Fruit fly (Drosophila melanogaster) whole organism, embryonic: Measurements from ENCODE around the gene Cap-D2.

Experiments used
- Aef1 ChIP-seq: fragments of 200-800 bp; sonication (Bioruptor generic); IDR thresholded peaks from 3 replicates; pipeline ENCODE4 v1.3.6; 2022; ENCODE audit warnings: missing biosample characterization, missing genetic modification characterization
- CG10147 ChIP-seq: fragments of 200-800 bp; sonication (Bioruptor generic); optimal IDR thresholded peaks from 2 replicates; lab custom pipeline; 2019; ENCODE audit warnings: missing biosample characterization, mild to moderate bottlenecking, missing genetic modification characterization, moderate library complexity
- CG10654 ChIP-seq: fragments of 200-800 bp; sonication (Bioruptor generic); optimal IDR thresholded peaks from 2 replicates; lab custom pipeline; 2016; ENCODE audit warnings: missing biosample characterization, missing genetic modification characterization
- CG11456 ChIP-seq: fragments of 200-800 bp; sonication (Bioruptor generic); IDR thresholded peaks from 3 replicates; pipeline ENCODE4 v1.3.6; 2022; ENCODE audit warnings: missing biosample characterization, missing genetic modification characterization
- CG11696 ChIP-seq: fragments of 200-800 bp; sonication (Bioruptor generic); IDR thresholded peaks from 2 replicates; pipeline ENCODE4 v1.3.6; 2022; ENCODE audit warnings: missing biosample characterization, missing genetic modification characterization
- CG12219 ChIP-seq: fragments of 200-800 bp; sonication (Bioruptor generic); optimal IDR thresholded peaks from 3 replicates; lab custom pipeline; 2018; ENCODE audit warnings: missing biosample characterization, mild to moderate bottlenecking, missing genetic modification characterization
- CG13123 ChIP-seq: fragments of 200-800 bp; sonication (Bioruptor generic); optimal IDR thresholded peaks from 2 replicates; lab custom pipeline; 2016; ENCODE audit warnings: missing biosample characterization, missing genetic modification characterization
- CG14710 ChIP-seq: fragments of 200-800 bp; sonication (Bioruptor generic); optimal IDR thresholded peaks from 3 replicates; lab custom pipeline; 2019; ENCODE audit warnings: missing biosample characterization, mild to moderate bottlenecking, missing genetic modification characterization, moderate library complexity
- CG16815 ChIP-seq: fragments of 200-800 bp; sonication (Bioruptor generic); optimal IDR thresholded peaks from 3 replicates; lab custom pipeline; 2017; ENCODE audit warnings: missing biosample characterization, mild to moderate bottlenecking, missing genetic modification characterization
- CG17186 ChIP-seq: fragments of 200-800 bp; sonication (Bioruptor generic); optimal IDR thresholded peaks from 3 replicates; lab custom pipeline; 2017; ENCODE audit warnings: missing biosample characterization, missing genetic modification reagents, missing genetic modification characterization
- CG17829 ChIP-seq: fragments of 200-800 bp; optimal IDR thresholded peaks from 2 replicates; lab custom pipeline; 2019; ENCODE audit warnings: missing biosample characterization, mild to moderate bottlenecking, missing genetic modification characterization, moderate library complexity
- CG1832 ChIP-seq: fragments of 200-800 bp; sonication (Bioruptor generic); optimal IDR thresholded peaks from 2 replicates; lab custom pipeline; 2017; ENCODE audit warnings: missing biosample characterization, mild to moderate bottlenecking, missing genetic modification characterization, inconsistent platforms
- CG30403 ChIP-seq: fragments of 200-800 bp; sonication (Bioruptor generic); optimal IDR thresholded peaks from 3 replicates; lab custom pipeline; 2016; ENCODE audit warnings: missing biosample characterization, missing genetic modification characterization
- CG31388 ChIP-seq: fragments of 200-800 bp; sonication (Bioruptor generic); optimal IDR thresholded peaks from 2 replicates; lab custom pipeline; 2016; ENCODE audit warnings: missing biosample characterization, missing genetic modification characterization
- CG32532 ChIP-seq: fragments of 200-800 bp; sonication (Bioruptor generic); IDR thresholded peaks from 2 replicates; pipeline ENCODE4 v1.3.6; 2022; ENCODE audit warnings: missing biosample characterization, missing genetic modification characterization
- CG33557 ChIP-seq: fragments of 200-800 bp; sonication (Bioruptor generic); optimal IDR thresholded peaks from 2 replicates; lab custom pipeline; 2019; ENCODE audit warnings: missing biosample characterization, mild to moderate bottlenecking, missing genetic modification characterization, moderate library complexity
- CG4404 ChIP-seq: fragments of 200-800 bp; sonication (Bioruptor generic); IDR thresholded peaks from 2 replicates; pipeline ENCODE4 v1.3.6; 2022; ENCODE audit warnings: missing biosample characterization, missing genetic modification characterization
- CG4424 ChIP-seq: fragments of 200-800 bp; sonication (Bioruptor generic); optimal IDR thresholded peaks from 3 replicates; lab custom pipeline; 2016; ENCODE audit warnings: missing biosample characterization, missing genetic modification characterization
- CG6254 ChIP-seq: fragments of 200-800 bp; sonication (Bioruptor generic); optimal IDR thresholded peaks from 3 replicates; lab custom pipeline; 2017; ENCODE audit warnings: mild to moderate bottlenecking, missing biosample characterization, missing genetic modification reagents, missing genetic modification characterization
- CG7963 ChIP-seq: fragments of 200-800 bp; sonication (Bioruptor generic); IDR thresholded peaks from 3 replicates; pipeline ENCODE4 v1.3.6; 2022; ENCODE audit warnings: missing biosample characterization, missing genetic modification characterization; ENCODE audit not compliant: partially characterized antibody
- Deaf1 ChIP-seq: fragments of 200-800 bp; optimal IDR thresholded peaks from 3 replicates; lab custom pipeline; 2019; ENCODE audit warnings: missing biosample characterization, mild to moderate bottlenecking, missing genetic modification characterization, moderate library complexity
- Dip2 ChIP-seq: fragments of 200-800 bp; sonication (Bioruptor generic); IDR thresholded peaks from 2 replicates; pipeline ENCODE4 v1.3.6; 2022; ENCODE audit warnings: missing biosample characterization, missing genetic modification characterization
- Dll ChIP-seq: fragments of 200-800 bp; sonication (Bioruptor generic); IDR thresholded peaks from 4 replicates; pipeline ENCODE4 v1.3.6; 2022; ENCODE audit warnings: missing biosample characterization, missing genetic modification characterization; ENCODE audit not compliant: partially characterized antibody
- Doc2 ChIP-seq: fragments of 200-800 bp; sonication (Bioruptor generic); IDR thresholded peaks from 2 replicates; pipeline ENCODE4 v1.3.6; 2022; ENCODE audit warnings: missing biosample characterization, missing genetic modification characterization
- E2f2 ChIP-seq: fragments of 200-800 bp; sonication (Bioruptor generic); IDR thresholded peaks from 2 replicates; pipeline ENCODE4 v1.3.6; 2022; ENCODE audit warnings: missing biosample characterization, missing genetic modification characterization
- Fer1 ChIP-seq: fragments of 200-800 bp; sonication (Bioruptor generic); optimal IDR thresholded peaks from 2 replicates; lab custom pipeline; 2017; ENCODE audit warnings: missing biosample characterization, mild to moderate bottlenecking, missing genetic modification characterization
- Hey ChIP-seq: fragments of 200-800 bp; sonication (Bioruptor generic); optimal IDR thresholded peaks from 3 replicates; lab custom pipeline; 2018; ENCODE audit warnings: missing biosample characterization, mild to moderate bottlenecking, missing genetic modification characterization
- Hsf ChIP-seq: fragments of 200-800 bp; sonication (Bioruptor generic); optimal IDR thresholded peaks from 3 replicates; lab custom pipeline; 2016; ENCODE audit warnings: missing biosample characterization, missing genetic modification characterization
- Jarid2 ChIP-seq: fragments of 200-800 bp; sonication (Bioruptor generic); optimal IDR thresholded peaks from 3 replicates; lab custom pipeline; 2017; ENCODE audit warnings: mild to moderate bottlenecking, missing biosample characterization, missing genetic modification reagents, missing genetic modification characterization
- Kr ChIP-seq: fragments of 200-800 bp; sonication (Bioruptor generic); optimal IDR thresholded peaks from 2 replicates; lab custom pipeline; 2017; ENCODE audit warnings: missing biosample characterization, mild to moderate bottlenecking, missing genetic modification characterization
- NFAT ChIP-seq: fragments of 200-800 bp; sonication (Bioruptor generic); IDR thresholded peaks from 2 replicates; pipeline ENCODE4 v1.3.6; 2022; ENCODE audit warnings: missing biosample characterization, missing genetic modification characterization
- Oli ChIP-seq: fragments of 200-800 bp; sonication (Bioruptor generic); optimal IDR thresholded peaks from 2 replicates; lab custom pipeline; 2018; ENCODE audit warnings: missing biosample characterization, mild to moderate bottlenecking, missing genetic modification characterization, moderate library complexity
- Side ChIP-seq: fragments of 200-800 bp; sonication (Bioruptor generic); optimal IDR thresholded peaks from 2 replicates; lab custom pipeline; 2016; ENCODE audit warnings: missing biosample characterization, missing genetic modification characterization
- TFAM ChIP-seq: fragments of 200-800 bp; sonication (Bioruptor generic); optimal IDR thresholded peaks from 2 replicates; lab custom pipeline; 2017; ENCODE audit warnings: missing biosample characterization, missing genetic modification characterization, inconsistent platforms
- YL-1 ChIP-seq: fragments of 200-800 bp; sonication (Bioruptor generic); optimal IDR thresholded peaks from 3 replicates; lab custom pipeline; 2017; ENCODE audit warnings: missing biosample characterization, mild to moderate bottlenecking, missing genetic modification characterization
- amos ChIP-seq: fragments of 200-800 bp; sonication (Bioruptor generic); IDR thresholded peaks from 2 replicates; pipeline ENCODE4 v1.3.6; 2022; ENCODE audit warnings: missing biosample characterization, missing genetic modification characterization; ENCODE audit not compliant: partially characterized antibody
- bigmax ChIP-seq: fragments of 200-800 bp; sonication (Bioruptor generic); optimal IDR thresholded peaks from 2 replicates; lab custom pipeline; 2018; ENCODE audit warnings: missing biosample characterization, mild to moderate bottlenecking, missing genetic modification characterization
- caup ChIP-seq: fragments of 200-800 bp; sonication (Bioruptor generic); optimal IDR thresholded peaks from 3 replicates; lab custom pipeline; 2017; ENCODE audit warnings: missing biosample characterization, mild to moderate bottlenecking, missing genetic modification characterization, moderate library complexity; ENCODE audit not compliant: severe bottlenecking
- disco-r ChIP-seq: fragments of 200-800 bp; sonication (Bioruptor generic); optimal IDR thresholded peaks from 2 replicates; lab custom pipeline; 2016; ENCODE audit warnings: missing biosample characterization, missing genetic modification characterization
- gfzf ChIP-seq: fragments of 200-800 bp; sonication (Bioruptor generic); optimal IDR thresholded peaks from 2 replicates; lab custom pipeline; 2016; ENCODE audit warnings: missing biosample characterization, mild to moderate bottlenecking, missing genetic modification characterization, moderate library complexity
- hkb ChIP-seq, 2 experiments: fragments of 200-800 bp in 1 of 2; fragments of >200 bp in 1 of 2; sonication (Bioruptor generic) in 1 of 2; IDR thresholded peaks in 1 of 2; optimal IDR thresholded peaks in 1 of 2; 2 replicates each; pipeline versions ENCODE4 v1.3.6 to Lab custom; 2017 to 2022; ENCODE audit warnings: missing biosample characterization in 1 of 2, missing genetic modification characterization in 1 of 2
- jing ChIP-seq: fragments of 200-800 bp; sonication (Bioruptor generic); optimal IDR thresholded peaks from 2 replicates; lab custom pipeline; 2018; ENCODE audit warnings: missing biosample characterization, mild to moderate bottlenecking, missing genetic modification characterization
- kah ChIP-seq: fragments of 200-800 bp; sonication (Bioruptor generic); optimal IDR thresholded peaks from 2 replicates; lab custom pipeline; 2018; ENCODE audit warnings: missing biosample characterization, mild to moderate bottlenecking, missing genetic modification characterization
- nerfin-1 ChIP-seq: fragments of 200-800 bp; sonication (Bioruptor generic); optimal IDR thresholded peaks from 3 replicates; lab custom pipeline; 2019; ENCODE audit warnings: missing biosample characterization, mild to moderate bottlenecking, missing genetic modification characterization, moderate library complexity
- otp ChIP-seq: fragments of 200-800 bp; sonication (Bioruptor generic); IDR thresholded peaks from 3 replicates; pipeline ENCODE4, ENCODE4 v1.3.6; 2022; ENCODE audit warnings: missing biosample characterization, missing genetic modification characterization
- pan ChIP-seq, 4 experiments: fragments of >200 bp in 3 of 4; fragments of 200-800 bp in 1 of 4; sonication (Bioruptor generic) in 1 of 4; optimal IDR thresholded peaks in 3 of 4; IDR thresholded peaks in 1 of 4; 2 replicates each; pipeline versions ENCODE4 v1.3.6 to Lab custom; 2017 to 2022; ENCODE audit warnings: missing biosample characterization in 2 of 4, missing genetic modification characterization in 2 of 4, mixed read lengths in 1 of 4
- pb ChIP-seq: fragments of 200-800 bp; sonication (Bioruptor generic); optimal IDR thresholded peaks from 3 replicates; lab custom pipeline; 2016; ENCODE audit warnings: missing biosample characterization, missing genetic modification characterization
- scrt ChIP-seq: fragments of 200-800 bp; sonication (Bioruptor generic); optimal IDR thresholded peaks from 2 replicates; lab custom pipeline; 2018; ENCODE audit warnings: missing biosample characterization, mild to moderate bottlenecking, missing genetic modification characterization, moderate library complexity
- zfh2 ChIP-seq: fragments of 200-800 bp; sonication (Bioruptor generic); optimal IDR thresholded peaks from 2 replicates; lab custom pipeline; 2016; ENCODE audit warnings: missing biosample characterization, missing genetic modification characterization

Gene Cap-D2

dm6 chr3R:29675333-29675732, at the start of gene Cap-D2, which contains the start of gene Bub3 (continued):
- TF ChIP-seq CG1832 (GFP tag; lab: Kevin White, UChicago) (no peak), amos (peak; percentile 70), CG6254 (GFP tag; lab: Kevin White, UChicago) (no peak), CG4424 (GFP tag; lab: Kevin White, UChicago) (peak; percentile 80), Dll (GFP tag; lab: Robert Waterston, UW) (peak; percentile 96), CG17186 (GFP tag; lab: Kevin White, UChicago) (peak; percentile 16), CG10147 (no peak), CG33557 (GFP tag; lab: Kevin White, UChicago) (peak; percentile 46), gfzf (GFP tag; lab: Kevin White, UChicago) (peak; percentile 20), Doc2 (no peak), CG12219 (GFP tag; lab: Kevin White, UChicago) (no peak), Aef1 (GFP tag; lab: Robert Waterston, UW) (peak; percentile 76), bigmax (GFP tag; lab: Kevin White, UChicago) (no peak), kah (GFP tag; lab: Kevin White, UChicago) (no peak), Fer1 (GFP tag; lab: Kevin White, UChicago) (no peak), otp (GFP tag; lab: Robert Waterston, UW) (0 out of 3 replicates have a peak, but pooled peaks have one; percentile 60), Side (peak; percentile 79), Oli (tag; lab: Kevin White, UChicago) (peak; percentile 43), Jarid2 (GFP tag; lab: Kevin White, UChicago) (no peak), zfh2 (GFP tag; lab: Kevin White, UChicago) (peak; percentile 63), CG11696 (no peak), YL-1 (GFP tag; lab: Kevin White, UChicago) (peak; percentile 41), disco-r (no peak), TFAM (GFP tag; lab: Kevin White, UChicago) (no peak), Deaf1 (tag; lab: Kevin White, UChicago) (no peak), jing (GFP tag; lab: Kevin White, UChicago) (no peak), CG13123 (GFP tag; lab: Kevin White, UChicago) (peak; percentile 47), Dip2 (no peak), CG14710 (tag; lab: Kevin White, UChicago) (peak; percentile 80), CG31388 (GFP tag; lab: Kevin White, UChicago) (peak; percentile 64), nerfin-1 (tag; lab: Kevin White, UChicago) (peak; percentile 27), CG11456 (GFP tag; lab: Robert Waterston, UW) (0 out of 3 replicates have a peak, but pooled peaks have one; percentile 13), Kr (GFP tag; lab: Kevin White, UChicago) (no peak), pan (optimal IDR thresholded peaks at IDR 0.05; lab: Kevin White, UChicago) (no peak), pan (GFP tag; optimal IDR thresholded peaks at IDR 0.05 in 1 of 2, IDR thresholded peaks at IDR 0.05 in 1 of 2) (peak in 1 of 2 experiments; percentile 63), Hey (tag; lab: Kevin White, UChicago) (no peak), scrt (GFP tag; lab: Kevin White, UChicago) (no peak), pb (GFP tag; lab: Kevin White, UChicago) (peak; percentile 28), CG30403 (GFP tag; lab: Kevin White, UChicago) (peak; percentile 77), E2f2 (GFP tag; lab: Robert Waterston, UW) (peak; percentile 77), CG4404 (GFP tag; lab: Robert Waterston, UW) (peak; percentile 45), CG10654 (GFP tag; lab: Kevin White, UChicago) (peak; percentile 73), CG16815 (GFP tag; lab: Kevin White, UChicago) (peak; percentile 11), CG7963 (GFP tag; lab: Robert Waterston, UW) (peak; percentile 71), CG32532 (GFP tag; lab: Robert Waterston, UW) (peak; percentile 67), Hsf (GFP tag; lab: Kevin White, UChicago) (peak; percentile 85), hkb (optimal IDR thresholded peaks at IDR 0.05; lab: Kevin White, UChicago) (peak; percentile 12), hkb (GFP tag; IDR thresholded peaks at IDR 0.05; lab: Robert Waterston, UW) (peak; percentile 80), caup (GFP tag; lab: Kevin White, UChicago) (peak; percentile 33), NFAT (no peak; the same call in 1 of the 2 replicates), CG17829 (tag; lab: Kevin White, UChicago) (peak; percentile 49)
